Fruit fly (Drosophila melanogaster): ENCODE results near the gene CG2209.

Gene CG2209

dm6 chrX:13012289-13012688, 9.7 kb upstream of the CG2209 start:
- TF ChIP-seq dmrt93B (GFP tag; optimal IDR thresholded peaks at IDR 0.05) (no peak), Dfd (GFP tag; optimal IDR thresholded peaks at IDR 0.05) (no peak), lola (GFP tag; optimal IDR thresholded peaks at IDR 0.05) (no peak), sage (GFP tag; optimal IDR thresholded peaks at IDR 0.05) (no peak), Sp1 (GFP tag; optimal IDR thresholded peaks at IDR 0.05) (no peak)

dm6 chrX:13023777-13024176, 1.8 kb downstream of the CG2209 start:
- TF ChIP-seq sv (GFP tag; optimal IDR thresholded peaks at IDR 0.05) = peak; percentile 2
- TF ChIP-seq foxo (GFP tag; optimal IDR thresholded peaks at IDR 0.05) = no peak

dm6 chrX:13055228-13055627, 33.2 kb downstream of the CG2209 start, which contains the start of gene CG12715:
TSS of gene CG12715 (minus strand) at chrX:13055328.
- TF ChIP-seq fru (GFP tag; optimal IDR thresholded peaks at IDR 0.05) = no peak

Data from whole organism, wandering third instar larva.